Worm (Caenorhabditis elegans): ENCODE results near the gene Y49F6B.13.
A peak's percentile ranks its signal among the peaks of the same experiment; 100 is the strongest.

Y49F6B.13 gene

ce11 chrII:3514631-3515030 is 43.1 kb upstream of the Y49F6B.13 start, which contains the start of gene srz-5:
Gene srz-5, minus strand, starts transcription at chrII:3514731.
- TF ChIP-seq unc-86 (tag; optimal IDR thresholded peaks at IDR 0.05): no peak
- TF ChIP-seq nfya-1 (tag; optimal IDR thresholded peaks at IDR 0.05): no peak
- no peak for TF ChIP-seq K02D7.2 (tag; optimal IDR thresholded peaks at IDR 0.05)
- no peak for TF ChIP-seq zip-5 (tag; optimal IDR thresholded peaks at IDR 0.05)
- TF ChIP-seq ceh-6 (GFP tag; optimal IDR thresholded peaks at IDR 0.05): no peak
- TF ChIP-seq ama-1 (optimal IDR thresholded peaks at IDR 0.05): no peak
- no peak for TF ChIP-seq elt-2 (tag; optimal IDR thresholded peaks at IDR 0.05)
- no peak for TF ChIP-seq ceh-18 (tag; optimal IDR thresholded peaks at IDR 0.05)
- no peak for TF ChIP-seq tbx-7 (tag; optimal IDR thresholded peaks at IDR 0.05)
- TF ChIP-seq dve-1 (tag; optimal IDR thresholded peaks at IDR 0.05): no peak
- no peak for TF ChIP-seq pat-9 (tag; optimal IDR thresholded peaks at IDR 0.05)
- no peak for TF ChIP-seq ref-2 (tag; optimal IDR thresholded peaks at IDR 0.05)
- TF ChIP-seq nhr-11 (tag; optimal IDR thresholded peaks at IDR 0.05): no peak
- TF ChIP-seq fkh-10 (GFP tag; optimal IDR thresholded peaks at IDR 0.05): no peak
- TF ChIP-seq pax-1 (tag; optimal IDR thresholded peaks at IDR 0.05): no peak
- TF ChIP-seq ceh-31 (tag; optimal IDR thresholded peaks at IDR 0.05): no peak
- no peak for TF ChIP-seq ztf-16 (tag; optimal IDR thresholded peaks at IDR 0.05)

ce11 chrII:3512240-3512639 is 40.7 kb upstream of the Y49F6B.13 start, which contains the start of gene Y49F6B.19:
Gene Y49F6B.19, minus strand, starts transcription at chrII:3512340.
- TF ChIP-seq ceh-24 (tag; optimal IDR thresholded peaks at IDR 0.05) (no peak), mec-3 (tag; optimal IDR thresholded peaks at IDR 0.05; ENCODE audit: borderline replicate concordance) (no peak), pha-4 (tag; optimal IDR thresholded peaks at IDR 0.05) (no peak), nhr-232 (tag; optimal IDR thresholded peaks at IDR 0.05) (no peak), ceh-45 (GFP tag; IDR thresholded peaks at IDR 0.05) (no peak), Y22D7AL.16 (tag; optimal IDR thresholded peaks at IDR 0.05) (no peak), tbx-2 (tag; optimal IDR thresholded peaks at IDR 0.05) (no peak), C38D4.7 (GFP tag; optimal IDR thresholded peaks at IDR 0.05) (no peak), ceh-6 (GFP tag; optimal IDR thresholded peaks at IDR 0.05) (no peak), ets-4 (tag; optimal IDR thresholded peaks at IDR 0.05) (no peak), pax-1 (tag; optimal IDR thresholded peaks at IDR 0.05) (no peak), K09A11.1 (tag; optimal IDR thresholded peaks at IDR 0.05; ENCODE audit: insufficient read depth) (no peak), unc-42 (tag; optimal IDR thresholded peaks at IDR 0.05) (no peak), zip-5 (tag; optimal IDR thresholded peaks at IDR 0.05) (no peak)

DNA sequence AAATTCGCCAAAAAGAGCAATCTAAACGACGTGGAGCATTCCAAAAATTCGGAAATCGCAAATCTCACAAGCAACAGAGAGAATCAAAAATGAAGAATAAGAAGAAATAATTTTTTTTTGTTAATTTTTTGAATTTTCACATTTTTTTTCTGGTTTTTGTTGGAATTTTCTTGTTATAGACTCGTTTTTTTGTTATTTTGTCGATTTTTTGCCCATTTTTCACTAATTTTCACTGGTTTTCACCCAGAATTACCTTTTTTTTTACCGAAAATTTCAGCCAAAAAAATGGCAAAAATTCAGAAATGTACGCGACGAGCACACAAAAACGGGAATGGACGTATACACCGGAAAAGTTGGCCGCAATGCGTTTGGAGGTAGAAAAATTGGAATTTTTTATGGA is 33.2 kb upstream of the Y49F6B.13 start, which contains the start of gene cyh-1:
TSS of gene cyh-1 (plus strand) at position 301 of the 400 bp plus-strand sequence.
- TF ChIP-seq ttx-3 (tag; optimal IDR thresholded peaks at IDR 0.05): no peak
- TF ChIP-seq unc-86 (tag; optimal IDR thresholded peaks at IDR 0.05): no peak
- TF ChIP-seq ceh-24 (tag; optimal IDR thresholded peaks at IDR 0.05): no peak
- TF ChIP-seq ref-2 (tag; optimal IDR thresholded peaks at IDR 0.05): no peak
- no peak for TF ChIP-seq lim-6 (tag; optimal IDR thresholded peaks at IDR 0.05)
- TF ChIP-seq K09A11.1 (tag; optimal IDR thresholded peaks at IDR 0.05; ENCODE audit: insufficient read depth): no peak

ce11 chrII:3502520-3503323 is 31.2 kb upstream of the Y49F6B.13 start, which contains the start of the genes col-71 and Y49F6B.2:
Gene col-71, minus strand, starts transcription at chrII:3502570.
Gene Y49F6B.2, plus strand, starts transcription at chrII:3502968.
- TF ChIP-seq pha-4 (tag; optimal IDR thresholded peaks at IDR 0.05) (no peak), F13H6.1 (tag; optimal IDR thresholded peaks at IDR 0.05) (peak; percentile 51), ceh-34 (tag; optimal IDR thresholded peaks at IDR 0.05) (peak; percentile 24), nfya-1 (tag; optimal IDR thresholded peaks at IDR 0.05) (peak; percentile 32), ceh-18 (tag; optimal IDR thresholded peaks at IDR 0.05) (peak; percentile 55), dve-1 (tag; optimal IDR thresholded peaks at IDR 0.05) (no peak), npax-4 (tag; optimal IDR thresholded peaks at IDR 0.05) (no peak), unc-42 (tag; optimal IDR thresholded peaks at IDR 0.05) (peak; percentile 100), ama-1 (optimal IDR thresholded peaks at IDR 0.05) (no peak), hlh-30 (tag; optimal IDR thresholded peaks at IDR 0.05; ENCODE audit: insufficient read depth) (no peak), pqm-1 (tag; optimal IDR thresholded peaks at IDR 0.05) (no peak), odd-2 (tag; optimal IDR thresholded peaks at IDR 0.05) (no peak), ceh-9 (tag; optimal IDR thresholded peaks at IDR 0.05) (no peak), ztf-16 (tag; optimal IDR thresholded peaks at IDR 0.05) (peak; percentile 48), ttx-3 (tag; optimal IDR thresholded peaks at IDR 0.05) (peak; percentile 49), sox-2 (GFP tag; IDR thresholded peaks at IDR 0.05) (no peak), ceh-19 (GFP tag; optimal IDR thresholded peaks at IDR 0.05) (no peak), unc-55 (GFP tag; optimal IDR thresholded peaks at IDR 0.05) (no peak), fkh-6 (tag; optimal IDR thresholded peaks at IDR 0.05) (no peak), ceh-31 (tag; optimal IDR thresholded peaks at IDR 0.05) (peak; percentile 96), madf-2 (tag; optimal IDR thresholded peaks at IDR 0.05) (no peak), hlh-6 (tag; optimal IDR thresholded peaks at IDR 0.05) (no peak), hlh-13 (GFP tag; optimal IDR thresholded peaks at IDR 0.05) (no peak), dmd-4 (tag; optimal IDR thresholded peaks at IDR 0.05; ENCODE audit: borderline replicate concordance) (no peak)

Measured in whole organism, late embryonic.